Fruit fly (Drosophila melanogaster) whole organism, embryonic: ENCODE data around the gene Tim17a1.

Experiments used
- B-H1 ChIP-seq: fragments of 200-800 bp; sonication (Bioruptor generic); IDR thresholded peaks from 3 replicates; pipeline ENCODE4 v1.3.6; 2022; ENCODE audit warnings: missing biosample characterization, missing genetic modification characterization
- Blimp-1 ChIP-seq: fragments of 200-800 bp; sonication (Bioruptor generic); optimal IDR thresholded peaks from 3 replicates; lab custom pipeline; 2018; ENCODE audit warnings: missing biosample characterization, missing genetic modification characterization, mild to moderate bottlenecking, moderate library complexity, missing genetic modification reagents
- CG11093 ChIP-seq: fragments of 200-800 bp; sonication (Bioruptor generic); IDR thresholded peaks from 3 replicates; pipeline ENCODE4 v1.3.6; 2022; ENCODE audit warnings: missing biosample characterization, missing genetic modification characterization
- CG12769 ChIP-seq: fragments of 200-800 bp; sonication (Bioruptor generic); optimal IDR thresholded peaks from 2 replicates; lab custom pipeline; 2019; ENCODE audit warnings: missing biosample characterization, mild to moderate bottlenecking, missing genetic modification characterization, moderate library complexity
- CG13287 ChIP-seq: fragments of 200-800 bp; sonication (Bioruptor generic); IDR thresholded peaks from 2 replicates; pipeline ENCODE4 v1.3.6; 2022; ENCODE audit warnings: missing biosample characterization, missing genetic modification characterization; ENCODE audit not compliant: partially characterized antibody
- CG17328 ChIP-seq: fragments of 200-800 bp; sonication (Bioruptor generic); IDR thresholded peaks from 2 replicates; pipeline ENCODE4 v1.3.6; 2022; ENCODE audit warnings: missing biosample characterization, missing genetic modification characterization
- CG18476 ChIP-seq: fragments of 200-800 bp; sonication (Bioruptor generic); optimal IDR thresholded peaks from 2 replicates; lab custom pipeline; 2016; ENCODE audit warnings: missing biosample characterization, mild to moderate bottlenecking, missing genetic modification characterization
- CG2199 ChIP-seq: fragments of 200-800 bp; sonication (Bioruptor generic); IDR thresholded peaks from 3 replicates; pipeline ENCODE4 v1.3.6; 2022; ENCODE audit warnings: missing biosample characterization, missing genetic modification characterization
- CG33557 ChIP-seq: fragments of 200-800 bp; sonication (Bioruptor generic); optimal IDR thresholded peaks from 2 replicates; lab custom pipeline; 2019; ENCODE audit warnings: missing biosample characterization, mild to moderate bottlenecking, missing genetic modification characterization, moderate library complexity
- CG4424 ChIP-seq: fragments of 200-800 bp; sonication (Bioruptor generic); optimal IDR thresholded peaks from 3 replicates; lab custom pipeline; 2016; ENCODE audit warnings: missing biosample characterization, missing genetic modification characterization
- CG4730 ChIP-seq: fragments of 200-800 bp; sonication (Bioruptor generic); IDR thresholded peaks from 2 replicates; pipeline ENCODE4 v1.3.6; 2022; ENCODE audit warnings: missing biosample characterization, missing genetic modification characterization
- CrebB ChIP-seq: fragments of 200-800 bp; sonication (Bioruptor generic); optimal IDR thresholded peaks from 3 replicates; lab custom pipeline; 2018; ENCODE audit warnings: missing biosample characterization, mild to moderate bottlenecking, missing genetic modification characterization
- Doc3 ChIP-seq: fragments of 200-800 bp; sonication (Bioruptor generic); IDR thresholded peaks from 3 replicates; pipeline ENCODE4 v1.3.6; 2022; ENCODE audit warnings: missing biosample characterization, missing genetic modification characterization; ENCODE audit not compliant: partially characterized antibody
- HLH4C ChIP-seq: fragments of 200-800 bp; sonication (Bioruptor generic); IDR thresholded peaks from 3 replicates; pipeline ENCODE4 v1.3.6; 2022; ENCODE audit warnings: missing biosample characterization, missing genetic modification characterization; ENCODE audit not compliant: partially characterized antibody
- Hr78 ChIP-seq, 2 experiments: fragments of 200-800 bp in 1 of 2; fragments of >200 bp in 1 of 2; sonication (Bioruptor generic) in 1 of 2; optimal IDR thresholded peaks; 2 replicates each; lab custom pipeline; 2017 to 2019; ENCODE audit warnings: missing biosample characterization in 2 of 2, missing genetic modification characterization in 2 of 2, mild to moderate bottlenecking in 1 of 2, moderate library complexity in 1 of 2
- Hsf ChIP-seq: fragments of 200-800 bp; sonication (Bioruptor generic); optimal IDR thresholded peaks from 3 replicates; lab custom pipeline; 2016; ENCODE audit warnings: missing biosample characterization, missing genetic modification characterization
- Jarid2 ChIP-seq: fragments of 200-800 bp; sonication (Bioruptor generic); optimal IDR thresholded peaks from 3 replicates; lab custom pipeline; 2017; ENCODE audit warnings: mild to moderate bottlenecking, missing biosample characterization, missing genetic modification reagents, missing genetic modification characterization
- Lim3 ChIP-seq: fragments of 200-800 bp; sonication (Bioruptor generic); IDR thresholded peaks from 2 replicates; pipeline ENCODE4 v1.3.6; 2022; ENCODE audit warnings: missing biosample characterization, missing genetic modification characterization
- Med ChIP-seq: fragments of 200-800 bp; sonication (Bioruptor generic); peaks from one replicate; lab custom pipeline; 2016; ENCODE audit warnings: missing biosample characterization, missing genetic modification characterization, mild to moderate bottlenecking, inconsistent platforms, moderate library complexity
- Nf-YB ChIP-seq: fragments of 200-800 bp; sonication (Bioruptor generic); optimal IDR thresholded peaks from 3 replicates; lab custom pipeline; 2019; ENCODE audit warnings: missing biosample characterization, mild to moderate bottlenecking, missing genetic modification characterization, moderate library complexity
- Opbp ChIP-seq: fragments of 200-800 bp; sonication (Bioruptor generic); IDR thresholded peaks from 3 replicates; pipeline ENCODE4 v1.3.6; 2022; ENCODE audit warnings: missing biosample characterization, missing genetic modification characterization; ENCODE audit not compliant: partially characterized antibody
- Optix ChIP-seq: fragments of 200-800 bp; sonication (Bioruptor generic); IDR thresholded peaks from 3 replicates; pipeline ENCODE4 v1.3.6; 2022; ENCODE audit warnings: missing biosample characterization, missing genetic modification characterization
- Trl ChIP-seq, 3 experiments: fragments of >200 bp in 2 of 3; fragments of 200-800 bp in 1 of 3; sonication (Bioruptor generic) in 1 of 3; optimal IDR thresholded peaks; 2 replicates in 1 of 3; 3 replicates in 2 of 3; lab custom pipeline; 2016 to 2017; ENCODE audit warnings: missing biosample characterization in 1 of 3, missing genetic modification characterization in 1 of 3
- ac ChIP-seq: fragments of 200-800 bp; sonication (Bioruptor generic); optimal IDR thresholded peaks from 3 replicates; lab custom pipeline; 2017; ENCODE audit warnings: missing biosample characterization, mild to moderate bottlenecking, missing genetic modification characterization
- ash1 ChIP-seq: fragments of 200-800 bp; sonication (Bioruptor generic); optimal IDR thresholded peaks from 2 replicates; lab custom pipeline; 2018; ENCODE audit warnings: missing biosample characterization, mild to moderate bottlenecking, missing genetic modification characterization
- bowl ChIP-seq: fragments of 200-800 bp; sonication (Bioruptor generic); IDR thresholded peaks from 2 replicates; pipeline ENCODE4 v1.3.6; 2022; ENCODE audit warnings: missing biosample characterization, missing genetic modification characterization
- crc ChIP-seq: fragments of 200-800 bp; sonication (Bioruptor generic); optimal IDR thresholded peaks from 2 replicates; lab custom pipeline; 2016; ENCODE audit warnings: missing biosample characterization, missing genetic modification characterization
- crol ChIP-seq: fragments of 200-800 bp; sonication (Bioruptor generic); IDR thresholded peaks from 2 replicates; pipeline ENCODE4 v1.3.6; 2022; ENCODE audit warnings: missing biosample characterization, missing genetic modification characterization
- ham ChIP-seq: fragments of 200-800 bp; sonication (Bioruptor generic); IDR thresholded peaks from 2 replicates; pipeline ENCODE4 v1.3.6; 2022; ENCODE audit warnings: missing biosample characterization, missing genetic modification characterization
- hth ChIP-seq: fragments of >200 bp; optimal IDR thresholded peaks from 2 replicates; lab custom pipeline; 2017; ENCODE audit warnings: inconsistent platforms
- lab ChIP-seq: fragments of 200-800 bp; sonication (Bioruptor generic); optimal IDR thresholded peaks from 3 replicates; lab custom pipeline; 2017; ENCODE audit warnings: missing biosample characterization, missing genetic modification characterization, mild to moderate bottlenecking, moderate library complexity, missing genetic modification reagents
- lbe ChIP-seq: fragments of 200-800 bp; sonication (Bioruptor generic); optimal IDR thresholded peaks from 2 replicates; lab custom pipeline; 2016; ENCODE audit warnings: missing biosample characterization, mild to moderate bottlenecking, missing genetic modification characterization
- lola ChIP-seq, 3 experiments: fragments of >200 bp in 2 of 3; fragments of 200-800 bp in 1 of 3; sonication (Bioruptor generic) in 1 of 3; optimal IDR thresholded peaks; 2 replicates each; lab custom pipeline; 2017 to 2019; ENCODE audit warnings: missing biosample characterization in 3 of 3, missing genetic modification characterization in 3 of 3, mild to moderate bottlenecking in 1 of 3, moderate library complexity in 1 of 3
- nerfin-2 ChIP-seq: fragments of 200-800 bp; sonication (Bioruptor generic); IDR thresholded peaks from 2 replicates; pipeline ENCODE4 v1.3.6; 2022; ENCODE audit warnings: missing biosample characterization, missing genetic modification characterization; ENCODE audit not compliant: partially characterized antibody
- onecut ChIP-seq: fragments of 200-800 bp; sonication (Bioruptor generic); IDR thresholded peaks from 2 replicates; pipeline ENCODE4 v1.3.6; 2022; ENCODE audit warnings: missing biosample characterization, missing genetic modification characterization
- pum ChIP-seq: fragments of 200-800 bp; sonication (Bioruptor generic); optimal IDR thresholded peaks from 2 replicates; lab custom pipeline; 2016; ENCODE audit warnings: missing biosample characterization, missing genetic modification characterization
- rib ChIP-seq: fragments of 200-800 bp; sonication (Bioruptor generic); IDR thresholded peaks from 2 replicates; pipeline ENCODE4 v1.3.6; 2022; ENCODE audit warnings: missing biosample characterization, missing genetic modification characterization
- row ChIP-seq: fragments of 200-800 bp; sonication (Bioruptor generic); IDR thresholded peaks from 3 replicates; pipeline ENCODE4 v1.3.6; 2022; ENCODE audit warnings: missing biosample characterization, missing genetic modification characterization
- sd ChIP-seq: fragments of 200-800 bp; sonication (Bioruptor generic); optimal IDR thresholded peaks from 3 replicates; lab custom pipeline; 2018; ENCODE audit warnings: missing biosample characterization, mild to moderate bottlenecking, missing genetic modification characterization, moderate library complexity
- sisA ChIP-seq: fragments of 200-800 bp; sonication (Bioruptor generic); IDR thresholded peaks from 2 replicates; pipeline ENCODE4 v1.3.6; 2022; ENCODE audit warnings: missing biosample characterization, missing genetic modification characterization
- sqz ChIP-seq: fragments of 200-800 bp; sonication (Bioruptor generic); optimal IDR thresholded peaks from 3 replicates; lab custom pipeline; 2018; ENCODE audit warnings: missing biosample characterization, mild to moderate bottlenecking, missing genetic modification characterization
- stc ChIP-seq: fragments of 200-800 bp; sonication (Bioruptor generic); IDR thresholded peaks from 2 replicates; pipeline ENCODE4 v1.3.6; 2022; ENCODE audit warnings: missing biosample characterization, missing genetic modification characterization
- z ChIP-seq: fragments of 200-800 bp; sonication (Bioruptor generic); IDR thresholded peaks from 3 replicates; pipeline ENCODE4 v1.3.6; 2022; ENCODE audit warnings: missing biosample characterization, missing genetic modification characterization

Gene Tim17a1

dm6 chr3R:12359837-12360236, 4.6 kb downstream of the Tim17a1 start, which contains the start of gene CG4115 (continued):
- TF ChIP-seq Optix (no peak), lbe (GFP tag; lab: Kevin White, UChicago) (no peak), bowl (GFP tag; lab: Robert Waterston, UW) (no peak), CG12769 (peak; percentile 13), sqz (GFP tag; lab: Kevin White, UChicago) (peak; percentile 40), Hsf (GFP tag; lab: Kevin White, UChicago) (no peak), crol (GFP tag; lab: Robert Waterston, UW) (no peak), Doc3 (GFP tag; lab: Robert Waterston, UW) (no peak), z (peak; percentile 80), Trl (optimal IDR thresholded peaks at IDR 0.05; lab: Kevin White, UChicago) (peak; percentile 7 to 32), Trl (GFP tag; optimal IDR thresholded peaks at IDR 0.05; lab: Kevin White, UChicago) (no peak), ac (GFP tag; lab: Kevin White, UChicago) (no peak), stc (GFP tag; lab: Robert Waterston, UW) (0 out of 2 replicates have a peak, but pooled peaks have one; percentile 10), CG4730 (GFP tag; lab: Robert Waterston, UW) (no peak), CG18476 (no peak), sd (tag; lab: Kevin White, UChicago) (peak; percentile 80), CG17328 (GFP tag; lab: Robert Waterston, UW) (no peak), lola (GFP tag; optimal IDR thresholded peaks at IDR 0.05; lab: Kevin White, UChicago) (no peak), hth (lab: Kevin White, UChicago) (no peak), pum (GFP tag; lab: Kevin White, UChicago) (no peak), onecut (GFP tag; lab: Robert Waterston, UW) (peak; percentile 67), nerfin-2 (GFP tag; lab: Robert Waterston, UW) (no peak), B-H1 (GFP tag; lab: Robert Waterston, UW) (no peak), sisA (no peak), Nf-YB (GFP tag; lab: Kevin White, UChicago) (no peak), CG4424 (no peak), rib (GFP tag; lab: Robert Waterston, UW) (0 out of 2 replicates have a peak, but pooled peaks have one; percentile 21), CG33557 (GFP tag; lab: Kevin White, UChicago) (no peak), Blimp-1 (peak; percentile 93), ham (GFP tag; lab: Robert Waterston, UW) (peak; percentile 29; the same call in 1 of the 2 replicates), Hr78 (GFP tag; optimal IDR thresholded peaks at IDR 0.05; lab: Kevin White, UChicago) (no peak), CG11093 (GFP tag; lab: Robert Waterston, UW) (no peak), Opbp (GFP tag; lab: Robert Waterston, UW) (0 out of 3 replicates have a peak, but pooled peaks have one; percentile 4), lab (GFP tag; lab: Kevin White, UChicago) (no peak), HLH4C (GFP tag; lab: Robert Waterston, UW) (no peak), CG2199 (no peak), CG13287 (GFP tag; lab: Robert Waterston, UW) (peak; percentile 24; the same call in 1 of the 2 replicates), crc (no peak), row (GFP tag; lab: Robert Waterston, UW) (0 out of 3 replicates have a peak, but pooled peaks have one; percentile 5), Lim3 (GFP tag; lab: Robert Waterston, UW) (no peak), Jarid2 (GFP tag; lab: Kevin White, UChicago) (peak; percentile 40), Med (peak; percentile 66), ash1 (no peak), CrebB (tag; lab: Kevin White, UChicago) (no peak)
